Worm (Caenorhabditis elegans) whole organism, L4 larva: ENCODE data around the gene ZK455.5.
A peak's percentile ranks its signal among the peaks of the same experiment; 100 is the strongest.

ENCODE experiments used
- fkh-10 ChIP-seq: fragments of 150-350 bp; optimal IDR thresholded peaks from 2 replicates; lab custom pipeline; 2014; ENCODE audit warnings: missing biosample characterization, missing genetic modification reagents, missing genetic modification characterization
- jun-1 ChIP-seq: fragments of 150-350 bp; optimal IDR thresholded peaks from 2 replicates; lab custom pipeline; 2014; ENCODE audit warnings: missing biosample characterization, missing genetic modification reagents, missing genetic modification characterization
- lir-3 ChIP-seq: sonication (generic microtip); optimal IDR thresholded peaks from 2 replicates; lab custom pipeline; 2016; ENCODE audit warnings: mild to moderate bottlenecking, missing genetic modification characterization, missing compliant biosample characterization
- mdl-1 ChIP-seq, 2 experiments: fragments of 150-350 bp in 1 of 2; sonication (generic microtip) in 1 of 2; optimal IDR thresholded peaks; 2 replicates each; lab custom pipeline; 2014 to 2017; ENCODE audit warnings: missing biosample characterization in 2 of 2, missing genetic modification characterization in 2 of 2
- unc-62 ChIP-seq, 3 experiments: fragments of 150-350 bp in 1 of 3; sonication (generic microtip); optimal IDR thresholded peaks in 2 of 3; peaks in 1 of 3; 1 replicate in 1 of 3; 2 replicates in 2 of 3; lab custom pipeline; 2014 to 2017; ENCODE audit warnings: missing biosample characterization in 3 of 3, missing genetic modification characterization in 3 of 3, missing genetic modification reagents in 3 of 3, missing genotype in 1 of 3

DNA sequence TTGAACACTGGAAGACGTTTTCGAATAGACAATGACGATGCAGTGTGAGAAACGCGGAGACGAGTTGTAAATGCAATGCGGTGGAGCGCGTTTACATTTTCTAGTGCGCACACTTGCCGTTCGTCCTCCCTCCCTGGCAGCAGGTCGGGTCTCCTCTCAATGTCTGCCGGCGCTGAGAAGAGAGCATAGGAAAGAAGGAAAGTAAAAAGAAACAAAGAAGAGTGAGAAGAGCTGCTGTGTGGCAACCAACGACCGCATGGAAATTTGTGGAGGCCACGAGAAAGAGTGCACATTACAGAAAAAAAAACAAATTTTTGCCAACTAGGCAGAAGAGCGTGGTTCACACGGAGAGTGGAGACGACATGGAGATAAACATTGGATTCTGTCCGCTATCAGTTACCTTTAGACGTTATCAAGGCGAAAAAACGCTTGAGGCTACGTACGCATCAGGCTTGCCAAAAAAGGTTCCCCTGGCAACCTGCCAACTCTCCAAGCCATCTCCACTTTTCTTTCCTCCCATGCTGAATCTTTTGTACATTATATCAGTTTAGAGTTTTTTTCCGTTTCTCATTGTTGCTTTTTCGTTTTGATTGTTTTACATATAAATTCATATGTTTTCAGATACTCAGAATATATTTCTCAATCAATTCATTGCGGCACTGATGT is 27.0 kb downstream of the ZK455.5 start, which contains the start of the genes snrp-40.1 and F08G12.3:
- TF ChIP-seq unc-62 (GFP tag; optimal IDR thresholded peaks at IDR 0.05 in 1 of 2; lab: Kevin White, UChicago) (peak in 1 of 2 experiments; percentile 81), unc-62 (tag; optimal IDR thresholded peaks at IDR 0.05; lab: Kevin White, UChicago) (no peak), lir-3 (tag; lab: Kevin White, UChicago) (no peak), fkh-10 (GFP tag; lab: Kevin White, UChicago) (peak; percentile 90), jun-1 (tag; lab: Kevin White, UChicago) (peak; percentile 14), mdl-1 (tag; optimal IDR thresholded peaks at IDR 0.05; lab: Kevin White, UChicago) (peak; percentile 59 to 88)
